Worm (Caenorhabditis elegans) whole organism, late embryonic: ENCODE data around the gene T25E4.1.

Source experiments
- F13H6.1 ChIP-seq: sonication (generic microtip); optimal IDR thresholded peaks from 2 replicates; lab custom pipeline; 2016; ENCODE audit warnings: missing genetic modification characterization, missing compliant biosample characterization
- T23F11.4 ChIP-seq: fragments of 200-800 bp; sonication (Bioruptor generic); optimal IDR thresholded peaks from 2 replicates; lab custom pipeline; 2018; ENCODE audit warnings: mild to moderate bottlenecking, missing genetic modification characterization, missing compliant biosample characterization
- Y22D7AL.16 ChIP-seq: sonication (generic microtip); optimal IDR thresholded peaks from 2 replicates; lab custom pipeline; 2016; ENCODE audit warnings: missing genetic modification characterization, missing compliant biosample characterization
- ama-1 ChIP-seq: fragments of 150-350 bp; optimal IDR thresholded peaks from 2 replicates; lab custom pipeline; 2014
- ceh-14 ChIP-seq: sonication (generic microtip); optimal IDR thresholded peaks from 2 replicates; lab custom pipeline; 2016; ENCODE audit warnings: missing genotype, missing genetic modification characterization, missing compliant biosample characterization
- ceh-18 ChIP-seq: sonication (generic microtip); optimal IDR thresholded peaks from 2 replicates; lab custom pipeline; 2016; ENCODE audit warnings: missing genetic modification characterization, missing compliant biosample characterization
- ceh-19 ChIP-seq: fragments of 200-800 bp; sonication (Bioruptor generic); optimal IDR thresholded peaks from 2 replicates; lab custom pipeline; 2018; ENCODE audit warnings: mild to moderate bottlenecking, missing genetic modification characterization, missing compliant biosample characterization
- ceh-2 ChIP-seq: sonication (generic microtip); optimal IDR thresholded peaks from 2 replicates; lab custom pipeline; 2016; ENCODE audit warnings: missing genotype, missing genetic modification characterization, missing compliant biosample characterization
- ceh-22 ChIP-seq: sonication (generic microtip); optimal IDR thresholded peaks from 2 replicates; lab custom pipeline; 2017; ENCODE audit warnings: missing biosample characterization, missing genetic modification characterization
- ceh-24 ChIP-seq: sonication (generic microtip); optimal IDR thresholded peaks from 2 replicates; lab custom pipeline; 2016; ENCODE audit warnings: mild to moderate bottlenecking, missing genetic modification characterization, missing compliant biosample characterization
- ceh-30 ChIP-seq: fragments of 150-350 bp; optimal IDR thresholded peaks from 2 replicates; lab custom pipeline; 2014; ENCODE audit warnings: missing biosample characterization, missing genetic modification characterization
- ceh-48 ChIP-seq: sonication (generic microtip); optimal IDR thresholded peaks from 2 replicates; lab custom pipeline; 2016; ENCODE audit warnings: missing genetic modification characterization, inconsistent platforms, missing compliant biosample characterization
- ceh-6 ChIP-seq: fragments of 200-800 bp; sonication (Bioruptor generic); optimal IDR thresholded peaks from 2 replicates; lab custom pipeline; 2018; ENCODE audit warnings: mild to moderate bottlenecking, missing genetic modification characterization, missing compliant biosample characterization
- che-1 ChIP-seq: sonication (generic microtip); optimal IDR thresholded peaks from 2 replicates; lab custom pipeline; 2016; ENCODE audit warnings: mild to moderate bottlenecking, missing genetic modification characterization, missing compliant biosample characterization
- dve-1 ChIP-seq: sonication (generic microtip); optimal IDR thresholded peaks from 2 replicates; lab custom pipeline; 2017; ENCODE audit warnings: antibody characterized with exemption, mild to moderate bottlenecking, missing genetic modification characterization, missing compliant biosample characterization
- elt-4 ChIP-seq: sonication (generic microtip); optimal IDR thresholded peaks from 2 replicates; lab custom pipeline; 2016; ENCODE audit warnings: missing genetic modification characterization, missing compliant biosample characterization
- ets-4 ChIP-seq: sonication (generic microtip); optimal IDR thresholded peaks from 2 replicates; lab custom pipeline; 2016; ENCODE audit warnings: missing genetic modification characterization, missing compliant biosample characterization
- eyg-1 ChIP-seq: sonication (generic microtip); optimal IDR thresholded peaks from 2 replicates; lab custom pipeline; 2016; ENCODE audit warnings: missing genotype, missing genetic modification characterization, missing compliant biosample characterization
- fkh-10 ChIP-seq: fragments of 150-350 bp; optimal IDR thresholded peaks from 2 replicates; lab custom pipeline; 2014; ENCODE audit warnings: missing biosample characterization, missing genetic modification reagents, missing genetic modification characterization
- fkh-6 ChIP-seq: sonication (generic microtip); optimal IDR thresholded peaks from 2 replicates; lab custom pipeline; 2016; ENCODE audit warnings: missing genetic modification characterization, missing compliant biosample characterization
- gmeb-2 ChIP-seq: sonication (generic microtip); optimal IDR thresholded peaks from 2 replicates; lab custom pipeline; 2016; ENCODE audit warnings: missing genetic modification characterization, inconsistent platforms, missing compliant biosample characterization
- hlh-15 ChIP-seq: sonication (generic microtip); optimal IDR thresholded peaks from 2 replicates; lab custom pipeline; 2016; ENCODE audit warnings: missing genetic modification characterization, missing compliant biosample characterization
- hlh-30 ChIP-seq: sonication (generic microtip); optimal IDR thresholded peaks from 2 replicates; lab custom pipeline; 2017; ENCODE audit warnings: antibody characterized with exemption, missing genetic modification characterization, missing compliant biosample characterization; ENCODE audit not compliant: insufficient read depth
- hlh-8 ChIP-seq: sonication (generic microtip); optimal IDR thresholded peaks from 2 replicates; lab custom pipeline; 2016; ENCODE audit warnings: missing genotype, missing genetic modification characterization, missing compliant biosample characterization
- lim-6 ChIP-seq: sonication (generic microtip); optimal IDR thresholded peaks from 2 replicates; lab custom pipeline; 2016; ENCODE audit warnings: missing genetic modification characterization, missing compliant biosample characterization
- madf-2 ChIP-seq: sonication (generic microtip); optimal IDR thresholded peaks from 2 replicates; lab custom pipeline; 2017; ENCODE audit warnings: missing genetic modification characterization, missing compliant biosample characterization
- mec-3 ChIP-seq: sonication (generic microtip); optimal IDR thresholded peaks from 2 replicates; lab custom pipeline; 2016; ENCODE audit warnings: borderline replicate concordance, missing genetic modification characterization, missing compliant biosample characterization
- nfya-1 ChIP-seq: sonication (generic microtip); optimal IDR thresholded peaks from 2 replicates; lab custom pipeline; 2017; ENCODE audit warnings: missing genetic modification characterization, mild to moderate bottlenecking, missing compliant biosample characterization, antibody characterized with exemption, moderate library complexity
- npax-4 ChIP-seq: sonication (generic microtip); optimal IDR thresholded peaks from 2 replicates; lab custom pipeline; 2016; ENCODE audit warnings: missing genetic modification characterization, missing compliant biosample characterization
- pag-3 ChIP-seq: sonication (generic microtip); optimal IDR thresholded peaks from 2 replicates; lab custom pipeline; 2016; ENCODE audit warnings: missing compliant biosample characterization, missing genetic modification characterization, borderline replicate concordance
- pat-9 ChIP-seq: fragments of 200-800 bp; sonication (Bioruptor generic); optimal IDR thresholded peaks from 2 replicates; lab custom pipeline; 2018; ENCODE audit warnings: mild to moderate bottlenecking, missing genetic modification characterization, moderate library complexity, missing compliant biosample characterization
- pha-2 ChIP-seq: sonication (generic microtip); optimal IDR thresholded peaks from 2 replicates; lab custom pipeline; 2017; ENCODE audit warnings: mild to moderate bottlenecking, missing genetic modification characterization, missing compliant biosample characterization
- pha-4 ChIP-seq: fragments of 150-350 bp; optimal IDR thresholded peaks from 2 replicates; lab custom pipeline; 2018; ENCODE audit warnings: missing biosample characterization, missing genetic modification reagents, missing genetic modification characterization
- pqm-1 ChIP-seq: sonication (generic microtip); optimal IDR thresholded peaks from 2 replicates; lab custom pipeline; 2016; ENCODE audit warnings: missing genetic modification characterization, missing compliant biosample characterization
- pros-1 ChIP-seq: fragments of 150-350 bp; optimal IDR thresholded peaks from 2 replicates; lab custom pipeline; 2014; ENCODE audit warnings: missing biosample characterization, missing genetic modification reagents, missing genetic modification characterization
- rnt-1 ChIP-seq: sonication (generic microtip); optimal IDR thresholded peaks from 2 replicates; lab custom pipeline; 2016; ENCODE audit warnings: missing genetic modification characterization, missing compliant biosample characterization
- sox-4 ChIP-seq: sonication (generic microtip); optimal IDR thresholded peaks from 2 replicates; lab custom pipeline; 2017; ENCODE audit warnings: mild to moderate bottlenecking, missing genetic modification characterization, inconsistent platforms, missing compliant biosample characterization
- tbx-7 ChIP-seq: sonication (generic microtip); optimal IDR thresholded peaks from 2 replicates; lab custom pipeline; 2016; ENCODE audit warnings: missing genotype, missing genetic modification characterization, missing compliant biosample characterization
- unc-3 ChIP-seq, 2 experiments: fragments of 200-800 bp in 1 of 2; sonication (Bioruptor generic) in 1 of 2; sonication (generic microtip) in 1 of 2; conservative IDR thresholded peaks in 1 of 2; optimal IDR thresholded peaks in 1 of 2; 2 replicates each; pipeline versions ENCODE4 v1.3.6 to Lab custom; 2016 to 2022; ENCODE audit warnings: missing compliant biosample characterization in 2 of 2, missing genetic modification characterization in 2 of 2, missing genetic modification reagents in 1 of 2
- unc-55 ChIP-seq: sonication (generic microtip); optimal IDR thresholded peaks from 2 replicates; lab custom pipeline; 2017; ENCODE audit warnings: missing biosample characterization, missing genetic modification reagents, missing genetic modification characterization
- zip-5 ChIP-seq: sonication (generic microtip); optimal IDR thresholded peaks from 2 replicates; lab custom pipeline; 2016; ENCODE audit warnings: missing genetic modification characterization, missing compliant biosample characterization
- ztf-16 ChIP-seq: sonication (generic microtip); optimal IDR thresholded peaks from 2 replicates; lab custom pipeline; 2017; ENCODE audit warnings: missing genetic modification characterization, missing compliant biosample characterization

Gene T25E4.1

DNA sequence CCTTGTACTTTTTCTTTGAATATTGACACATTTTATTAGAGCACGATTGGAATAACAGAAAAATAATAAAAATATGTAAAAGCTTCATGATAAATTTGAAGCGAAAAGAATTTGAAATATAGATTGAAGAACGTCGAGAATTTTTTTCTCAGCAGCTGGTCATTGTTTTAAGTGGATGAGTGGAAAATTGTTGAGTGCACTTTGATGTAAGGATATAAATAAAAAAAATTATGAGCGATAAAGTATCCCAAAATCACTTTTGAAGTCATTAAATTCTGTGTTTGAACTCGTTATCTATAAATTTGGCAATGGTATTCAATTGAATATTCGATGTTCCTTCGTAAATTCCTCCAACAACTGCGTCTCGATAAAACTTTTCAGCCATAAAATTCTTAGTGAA lies 33.4 kb upstream of the T25E4.1 start, which contains the start of gene ins-13:
Gene ins-13 (minus strand): TSS at position 101 of the 400 bp plus-strand sequence.
- TF ChIP-seq nfya-1 = no peak

DNA sequence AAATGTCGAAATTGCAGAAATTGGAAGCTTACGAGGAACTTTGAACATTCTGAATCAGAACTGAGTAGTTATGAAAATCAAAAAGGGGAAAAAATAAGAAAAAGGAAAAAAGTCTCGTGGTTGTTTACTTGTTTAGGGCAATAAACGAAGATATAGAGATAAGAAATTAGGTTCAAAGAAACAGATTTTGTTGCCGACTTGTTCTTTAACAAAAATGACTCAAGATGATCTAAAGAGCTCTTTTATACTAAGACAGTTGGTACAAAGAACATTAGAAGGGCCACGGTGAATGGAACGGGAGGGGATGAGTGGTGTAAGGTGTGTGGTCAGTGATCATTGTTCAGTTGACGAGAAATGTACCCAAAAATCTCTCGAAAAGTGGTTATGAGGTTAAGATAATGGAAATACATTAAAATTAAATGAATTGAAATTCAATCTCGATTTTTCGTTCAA lies 30.7 kb upstream of the T25E4.1 start, which contains the start of gene acdh-2:
Gene acdh-2 (minus strand): TSS at position 51 of the 453 bp plus-strand sequence.
- no peak for TF ChIP-seq mec-3 (tag; lab: Kevin White, UChicago)
- no peak for TF ChIP-seq lim-6
- TF ChIP-seq hlh-15 (tag; lab: Kevin White, UChicago) = no peak
- no peak for TF ChIP-seq ceh-30
- no peak for TF ChIP-seq ceh-6 (GFP tag; lab: Kevin White, UChicago)
- TF ChIP-seq ceh-24 = no peak
- TF ChIP-seq eyg-1 (tag; lab: Kevin White, UChicago) = no peak
- TF ChIP-seq unc-3 (GFP tag; conservative IDR thresholded peaks at IDR 0.05; lab: Robert Waterston, UW) = no peak
- TF ChIP-seq unc-3 (tag; optimal IDR thresholded peaks at IDR 0.05; lab: Kevin White, UChicago) = no peak
- TF ChIP-seq ceh-48 (tag; lab: Kevin White, UChicago) = no peak
- TF ChIP-seq pha-4 (tag; lab: Kevin White, UChicago) = no peak
- TF ChIP-seq rnt-1 (tag; lab: Kevin White, UChicago) = no peak
- no peak for TF ChIP-seq ama-1 (lab: Kevin White, UChicago)
- no peak for TF ChIP-seq hlh-8 (tag; lab: Kevin White, UChicago)
- TF ChIP-seq gmeb-2 (tag; lab: Kevin White, UChicago) = no peak

DNA sequence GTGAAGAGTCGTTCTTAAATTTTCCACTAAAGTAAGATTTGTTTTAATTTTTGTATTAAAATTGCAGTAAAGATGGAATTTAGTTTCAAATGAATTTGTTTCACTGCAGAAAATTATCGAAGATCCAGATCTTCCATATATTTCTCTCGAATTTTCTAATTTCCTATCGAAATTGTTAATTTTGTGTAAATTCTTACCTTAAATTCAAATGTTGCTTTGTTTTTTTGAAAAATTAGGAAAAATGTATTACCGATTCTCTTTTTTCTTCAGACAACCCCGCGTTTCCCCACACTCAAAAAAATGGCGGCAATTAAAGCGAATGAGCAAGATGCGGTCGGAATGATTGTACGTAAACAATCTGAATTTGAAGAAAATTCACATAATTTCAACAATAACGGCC lies 28.4 kb upstream of the T25E4.1 start, which contains the start of gene C17C3.6:
Gene C17C3.6 (plus strand): TSS at position 301 of the 400 bp plus-strand sequence.
- TF ChIP-seq hlh-30 (no peak), pha-4 (tag; lab: Kevin White, UChicago) (no peak), zip-5 (tag; lab: Kevin White, UChicago) (no peak), pha-2 (no peak), ztf-16 (tag; lab: Kevin White, UChicago) (no peak), npax-4 (tag; lab: Kevin White, UChicago) (no peak), fkh-6 (tag; lab: Kevin White, UChicago) (no peak), pros-1 (tag; lab: Kevin White, UChicago) (no peak), eyg-1 (tag; lab: Kevin White, UChicago) (no peak), dve-1 (tag; lab: Kevin White, UChicago) (no peak), ceh-19 (GFP tag; lab: Kevin White, UChicago) (no peak), ets-4 (tag; lab: Kevin White, UChicago) (no peak), T23F11.4 (GFP tag; lab: Kevin White, UChicago) (no peak)

DNA sequence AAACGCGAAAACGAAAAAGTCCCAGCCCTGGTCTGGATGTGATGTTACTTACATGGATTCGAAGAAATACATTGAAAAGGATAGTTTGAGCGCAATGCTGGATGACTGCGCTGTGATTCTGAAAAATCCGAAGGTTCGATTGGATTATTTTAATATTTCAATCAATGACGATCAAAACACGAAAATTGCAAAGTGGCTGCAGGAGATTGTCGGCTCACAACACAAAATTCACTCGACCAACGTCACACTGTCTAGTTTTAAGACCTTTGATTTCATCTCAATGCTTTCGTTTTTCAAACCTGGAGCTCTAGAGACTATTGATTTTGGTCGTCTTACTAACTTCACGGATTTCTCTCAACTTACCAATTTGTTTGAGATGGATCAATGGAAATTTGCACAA lies 26.6 kb upstream of the T25E4.1 start, which contains the start of gene C17C3.5:
Gene C17C3.5 (plus strand): TSS at position 301 of the 400 bp plus-strand sequence.
- TF ChIP-seq ceh-6 (GFP tag; lab: Kevin White, UChicago) (no peak), ceh-14 (tag; lab: Kevin White, UChicago) (no peak), hlh-30 (no peak), pag-3 (tag; lab: Kevin White, UChicago) (no peak), Y22D7AL.16 (tag; lab: Kevin White, UChicago) (no peak), sox-4 (tag; lab: Kevin White, UChicago) (no peak), madf-2 (tag; lab: Kevin White, UChicago) (no peak), zip-5 (tag; lab: Kevin White, UChicago) (no peak), unc-55 (GFP tag; lab: Kevin White, UChicago) (no peak), elt-4 (tag; lab: Kevin White, UChicago) (no peak)

DNA sequence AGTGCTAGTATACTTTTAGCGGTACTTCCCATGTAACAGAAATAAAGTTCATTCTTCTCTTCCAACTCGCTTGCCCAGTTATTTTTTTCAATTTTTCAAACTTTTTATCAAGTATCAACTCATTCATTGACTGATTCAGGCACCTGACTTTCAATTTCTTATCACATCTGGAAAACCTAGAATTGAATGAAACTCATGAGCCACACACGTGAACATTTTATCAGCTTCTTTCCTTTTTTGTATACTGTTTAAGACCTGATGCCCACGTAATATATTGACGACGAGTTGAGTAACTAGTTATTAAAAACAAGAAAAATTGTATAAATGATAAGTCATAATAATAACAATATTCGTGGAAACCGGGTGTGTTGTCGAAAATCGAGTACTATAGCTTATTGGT lies 24.6 kb upstream of the T25E4.1 start:
- TF ChIP-seq T23F11.4 (GFP tag; lab: Kevin White, UChicago) (no peak), eyg-1 (tag; lab: Kevin White, UChicago) (no peak), madf-2 (tag; lab: Kevin White, UChicago) (no peak), pat-9 (no peak), ceh-6 (GFP tag; lab: Kevin White, UChicago) (no peak), ceh-18 (no peak), elt-4 (tag; lab: Kevin White, UChicago) (no peak), Y22D7AL.16 (tag; lab: Kevin White, UChicago) (no peak), ets-4 (tag; lab: Kevin White, UChicago) (no peak), hlh-8 (tag; lab: Kevin White, UChicago) (no peak), ceh-48 (tag; lab: Kevin White, UChicago) (no peak), ceh-2 (tag; lab: Kevin White, UChicago) (no peak), pqm-1 (no peak), tbx-7 (tag; lab: Kevin White, UChicago) (no peak), ceh-22 (no peak), rnt-1 (tag; lab: Kevin White, UChicago) (no peak), che-1 (no peak), dve-1 (tag; lab: Kevin White, UChicago) (no peak), fkh-10 (no peak), F13H6.1 (no peak)
